Worm (Caenorhabditis elegans) whole organism, L4 larva: Measurements from ENCODE around the gene sru-35.

Experiments
- F10B5.3 ChIP-seq: sonication (generic microtip); optimal IDR thresholded peaks from 2 replicates; lab custom pipeline; 2016; ENCODE audit warnings: mild to moderate bottlenecking, missing genetic modification characterization, missing compliant biosample characterization
- F44E2.7 ChIP-seq: fragments of 200-800 bp; sonication (Bioruptor generic); IDR thresholded peaks from 2 replicates; pipeline ENCODE4 v2.1.2; 2022; ENCODE audit warnings: missing genetic modification characterization, missing compliant biosample characterization
- F49E8.2 ChIP-seq: sonication (generic microtip); optimal IDR thresholded peaks from 2 replicates; lab custom pipeline; 2016; ENCODE audit warnings: missing compliant biosample characterization, mild to moderate bottlenecking, missing genetic modification characterization, borderline replicate concordance
- R02D3.7 ChIP-seq: fragments of 150-350 bp; sonication (generic microtip); optimal IDR thresholded peaks from 3 replicates; lab custom pipeline; 2014; ENCODE audit warnings: missing biosample characterization, missing genetic modification characterization
- Y105C5A.15 ChIP-seq: fragments of 200-800 bp; sonication (Bioruptor generic); IDR thresholded peaks from 2 replicates; pipeline ENCODE4 v1.3.6; 2022; ENCODE audit warnings: missing genetic modification characterization, missing compliant biosample characterization
- Y48G9A.11 ChIP-seq: fragments of 200-800 bp; sonication (Bioruptor generic); IDR thresholded peaks from 2 replicates; pipeline ENCODE4 v1.3.6; 2022; ENCODE audit warnings: missing genetic modification reagents, missing genetic modification characterization, missing compliant biosample characterization
- Y5F2A.4 ChIP-seq: fragments of 200-800 bp; sonication (Bioruptor generic); optimal IDR thresholded peaks from 2 replicates; lab custom pipeline; 2018; ENCODE audit warnings: mild to moderate bottlenecking, missing genetic modification characterization, missing compliant biosample characterization
- ZK337.2 ChIP-seq: fragments of 200-800 bp; sonication (Bioruptor generic); IDR thresholded peaks from 2 replicates; pipeline ENCODE4 v1.3.6; 2022; ENCODE audit warnings: missing genetic modification reagents, missing genetic modification characterization, missing compliant biosample characterization
- ZK546.5 ChIP-seq, 2 experiments: sonication (generic microtip); optimal IDR thresholded peaks; 2 replicates each; lab custom pipeline; 2017; ENCODE audit warnings: missing biosample characterization in 2 of 2, missing genetic modification characterization in 2 of 2
- aly-2 ChIP-seq: sonication (generic microtip); optimal IDR thresholded peaks from 2 replicates; lab custom pipeline; 2018; ENCODE audit warnings: missing biosample characterization, missing genetic modification characterization
- ceh-82 ChIP-seq: sonication (generic microtip); optimal IDR thresholded peaks from 2 replicates; lab custom pipeline; 2017; ENCODE audit warnings: missing biosample characterization, missing genetic modification characterization
- ces-1 ChIP-seq: fragments of 150-350 bp; sonication (generic microtip); optimal IDR thresholded peaks from 4 replicates; lab custom pipeline; 2014; ENCODE audit warnings: missing biosample characterization, missing genetic modification reagents, missing genetic modification characterization
- ctbp-1 ChIP-seq: fragments of 200-800 bp; sonication (Bioruptor generic); IDR thresholded peaks from 2 replicates; pipeline ENCODE4 v1.3.6; 2022; ENCODE audit warnings: missing genetic modification reagents, missing genetic modification characterization, missing compliant biosample characterization
- daf-12 ChIP-seq: fragments of 150-350 bp; optimal IDR thresholded peaks from 2 replicates; lab custom pipeline; 2014; ENCODE audit warnings: missing biosample characterization, missing genetic modification reagents, missing genetic modification characterization
- daf-19 ChIP-seq: fragments of 200-800 bp; sonication (Bioruptor generic); conservative IDR thresholded peaks from 2 replicates; pipeline ENCODE4 v1.3.6; 2022; ENCODE audit warnings: missing genetic modification characterization, missing compliant biosample characterization
- dmd-6 ChIP-seq: fragments of 200-800 bp; sonication (Bioruptor generic); IDR thresholded peaks from 2 replicates; pipeline ENCODE4 v1.3.6; 2022; ENCODE audit warnings: missing genetic modification reagents, missing genetic modification characterization, missing compliant biosample characterization
- dmd-8 ChIP-seq: fragments of 200-800 bp; sonication (Bioruptor generic); IDR thresholded peaks from 2 replicates; pipeline ENCODE4 v1.3.6; 2022; ENCODE audit warnings: missing genetic modification characterization, missing compliant biosample characterization
- dmd-9 ChIP-seq: fragments of 200-800 bp; sonication (Bioruptor generic); IDR thresholded peaks from 2 replicates; pipeline ENCODE4 v1.3.6; 2022; ENCODE audit warnings: missing genetic modification reagents, missing genetic modification characterization, missing compliant biosample characterization
- dve-1 ChIP-seq: sonication (generic microtip); optimal IDR thresholded peaks from 2 replicates; lab custom pipeline; 2017; ENCODE audit warnings: antibody characterized with exemption, mild to moderate bottlenecking, missing genetic modification characterization, missing compliant biosample characterization; ENCODE audit not compliant: insufficient read depth
- egl-43 ChIP-seq: fragments of 200-800 bp; sonication (Bioruptor generic); IDR thresholded peaks from 2 replicates; pipeline ENCODE4 v1.3.6; 2022; ENCODE audit warnings: missing genetic modification reagents, missing genetic modification characterization, missing compliant biosample characterization
- fkh-10 ChIP-seq: fragments of 150-350 bp; optimal IDR thresholded peaks from 2 replicates; lab custom pipeline; 2014; ENCODE audit warnings: missing biosample characterization, missing genetic modification reagents, missing genetic modification characterization
- fos-1 ChIP-seq: fragments of 150-350 bp; optimal IDR thresholded peaks from 2 replicates; lab custom pipeline; 2014; ENCODE audit warnings: missing biosample characterization, missing genetic modification characterization
- gei-8 ChIP-seq: fragments of 200-800 bp; sonication (Bioruptor generic); optimal IDR thresholded peaks from 2 replicates; lab custom pipeline; 2018; ENCODE audit warnings: mild to moderate bottlenecking, missing genetic modification characterization, missing compliant biosample characterization
- hlh-30 ChIP-seq: sonication (generic microtip); optimal IDR thresholded peaks from 2 replicates; lab custom pipeline; 2017; ENCODE audit warnings: antibody characterized with exemption, mild to moderate bottlenecking, missing genetic modification characterization, missing compliant biosample characterization; ENCODE audit not compliant: insufficient read depth
- hmg-1.1 ChIP-seq: fragments of 200-800 bp; sonication (Bioruptor generic); IDR thresholded peaks from 2 replicates; pipeline ENCODE4 v1.3.6; 2022; ENCODE audit warnings: missing genetic modification reagents, missing genetic modification characterization, missing compliant biosample characterization
- lin-1 ChIP-seq: fragments of 200-800 bp; sonication (Bioruptor generic); IDR thresholded peaks from 2 replicates; pipeline ENCODE4 v1.3.6; 2022; ENCODE audit warnings: missing genetic modification reagents, missing genetic modification characterization, missing compliant biosample characterization
- lin-29 ChIP-seq: fragments of 200-800 bp; sonication (Bioruptor generic); IDR thresholded peaks from 2 replicates; pipeline ENCODE4 v1.3.6; 2022; ENCODE audit warnings: missing genetic modification reagents, missing genetic modification characterization, missing compliant biosample characterization
- lin-39 ChIP-seq: fragments of 150-350 bp; optimal IDR thresholded peaks from 2 replicates; lab custom pipeline; 2014; ENCODE audit warnings: missing biosample characterization, missing genetic modification reagents, missing genetic modification characterization
- lir-3 ChIP-seq: sonication (generic microtip); optimal IDR thresholded peaks from 2 replicates; lab custom pipeline; 2016; ENCODE audit warnings: mild to moderate bottlenecking, missing genetic modification characterization, missing compliant biosample characterization
- madf-9 ChIP-seq: fragments of 200-800 bp; sonication (Bioruptor generic); conservative IDR thresholded peaks from 2 replicates; pipeline ENCODE4 v1.3.6; 2022; ENCODE audit warnings: missing genetic modification reagents, missing genetic modification characterization, missing compliant biosample characterization
- mdl-1 ChIP-seq, 2 experiments: fragments of 150-350 bp in 1 of 2; sonication (generic microtip) in 1 of 2; optimal IDR thresholded peaks; 2 replicates each; lab custom pipeline; 2014 to 2017; ENCODE audit warnings: missing biosample characterization in 2 of 2, missing genetic modification characterization in 2 of 2
- mes-2 ChIP-seq: sonication (generic microtip); optimal IDR thresholded peaks from 2 replicates; lab custom pipeline; 2016; ENCODE audit warnings: missing genotype, mild to moderate bottlenecking, missing genetic modification characterization, missing compliant biosample characterization; ENCODE audit not compliant: poor library complexity, severe bottlenecking
- mxl-2 ChIP-seq: fragments of 200-800 bp; sonication (Bioruptor generic); conservative IDR thresholded peaks from 2 replicates; pipeline ENCODE4 v1.3.6; 2022; ENCODE audit warnings: missing genetic modification reagents, missing genetic modification characterization, missing compliant biosample characterization
- nhr-11 ChIP-seq: fragments of 150-350 bp; optimal IDR thresholded peaks from 2 replicates; lab custom pipeline; 2014; ENCODE audit warnings: missing biosample characterization, missing genetic modification characterization
- nhr-111 ChIP-seq: fragments of 200-800 bp; sonication (Bioruptor generic); optimal IDR thresholded peaks from 2 replicates; lab custom pipeline; 2018; ENCODE audit warnings: mild to moderate bottlenecking, missing genetic modification characterization, missing compliant biosample characterization
- nhr-25 ChIP-seq: sonication (generic microtip); optimal IDR thresholded peaks from 2 replicates; lab custom pipeline; 2017; ENCODE audit warnings: missing genetic modification characterization, mild to moderate bottlenecking, missing compliant biosample characterization, antibody characterized with exemption, moderate library complexity, borderline replicate concordance; ENCODE audit not compliant: insufficient read depth
- nhr-28 ChIP-seq: fragments of 150-350 bp; optimal IDR thresholded peaks from 2 replicates; lab custom pipeline; 2014; ENCODE audit warnings: missing biosample characterization, missing genetic modification characterization
- nhr-42 ChIP-seq: fragments of 200-800 bp; sonication (Bioruptor generic); IDR thresholded peaks from 2 replicates; pipeline ENCODE4 v1.3.6; 2022; ENCODE audit warnings: missing genetic modification characterization, missing compliant biosample characterization
- nhr-48 ChIP-seq: sonication (generic microtip); optimal IDR thresholded peaks from 2 replicates; lab custom pipeline; 2016; ENCODE audit warnings: mild to moderate bottlenecking, missing genetic modification characterization, missing compliant biosample characterization
- nhr-6 ChIP-seq: fragments of 150-350 bp; optimal IDR thresholded peaks from 2 replicates; lab custom pipeline; 2014; ENCODE audit warnings: missing biosample characterization, missing genetic modification characterization
- nhr-77 ChIP-seq: fragments of 150-350 bp; optimal IDR thresholded peaks from 2 replicates; lab custom pipeline; 2014; ENCODE audit warnings: missing biosample characterization, missing genetic modification characterization
- php-3 ChIP-seq: fragments of 200-800 bp; sonication (Bioruptor generic); IDR thresholded peaks from 2 replicates; pipeline ENCODE4 v1.3.6; 2022; ENCODE audit warnings: missing genetic modification reagents, missing genetic modification characterization, missing compliant biosample characterization
- saeg-2 ChIP-seq: fragments of 200-800 bp; sonication (Bioruptor generic); IDR thresholded peaks from 2 replicates; pipeline ENCODE4 v1.3.6; 2022; ENCODE audit warnings: missing genetic modification reagents, missing genetic modification characterization, missing compliant biosample characterization
- skn-1 ChIP-seq: fragments of 150-350 bp; optimal IDR thresholded peaks from 2 replicates; lab custom pipeline; 2014; ENCODE audit warnings: missing biosample characterization, missing genetic modification characterization
- spr-3 ChIP-seq: fragments of 200-800 bp; sonication (Bioruptor generic); optimal IDR thresholded peaks from 2 replicates; lab custom pipeline; 2018; ENCODE audit warnings: mild to moderate bottlenecking, missing genetic modification characterization, missing compliant biosample characterization
- tra-1 ChIP-seq: fragments of 200-800 bp; sonication (Bioruptor generic); IDR thresholded peaks from 2 replicates; pipeline ENCODE4 v1.3.6; 2022; ENCODE audit warnings: missing genetic modification reagents, missing genetic modification characterization, missing compliant biosample characterization
- unc-130 ChIP-seq: sonication (generic microtip); optimal IDR thresholded peaks from 2 replicates; lab custom pipeline; 2016; ENCODE audit warnings: missing genetic modification reagents, missing genetic modification characterization, missing compliant biosample characterization
- unc-39 ChIP-seq: sonication (generic microtip); optimal IDR thresholded peaks from 2 replicates; lab custom pipeline; 2017; ENCODE audit warnings: missing biosample characterization, missing genetic modification characterization
- zfp-2 ChIP-seq: sonication (generic microtip); optimal IDR thresholded peaks from 2 replicates; lab custom pipeline; 2016; ENCODE audit warnings: mild to moderate bottlenecking, missing genetic modification characterization, missing compliant biosample characterization
- zfp-3 ChIP-seq: fragments of 200-800 bp; sonication (Bioruptor generic); conservative IDR thresholded peaks from 2 replicates; pipeline ENCODE4 v1.3.6; 2022; ENCODE audit warnings: missing genetic modification reagents, missing genetic modification characterization, missing compliant biosample characterization
- zip-2 ChIP-seq: fragments of 150-350 bp; optimal IDR thresholded peaks from 2 replicates; lab custom pipeline; 2014; ENCODE audit warnings: missing biosample characterization, missing genetic modification characterization
- ztf-11 ChIP-seq: fragments of 150-350 bp; optimal IDR thresholded peaks from 2 replicates; lab custom pipeline; 2014; ENCODE audit warnings: missing biosample characterization, missing genetic modification characterization

The sru-35 gene

ce11 chrIV:8793223-8793622 lies 3.2 kb upstream of the sru-35 start (continued):
- TF ChIP-seq ces-1, result no peak
- TF ChIP-seq lin-1 (GFP tag; lab: Robert Waterston, UW), result no peak
- TF ChIP-seq zfp-3 (GFP tag; lab: Robert Waterston, UW), result no peak
- no peak for TF ChIP-seq aly-2 (tag; lab: Kevin White, UChicago)
- TF ChIP-seq unc-130, result no peak
- TF ChIP-seq lin-29 (GFP tag; lab: Robert Waterston, UW), result no peak
- TF ChIP-seq Y5F2A.4 (GFP tag; lab: Kevin White, UChicago), result no peak
- no peak for TF ChIP-seq nhr-42 (GFP tag; lab: Robert Waterston, UW)
- TF ChIP-seq php-3, result no peak
- peak in 1 of 2 experiments; percentile 52 for TF ChIP-seq mdl-1 (tag; optimal IDR thresholded peaks at IDR 0.05; lab: Kevin White, UChicago)
- TF ChIP-seq zip-2 (tag; lab: Kevin White, UChicago), result no peak
- TF ChIP-seq madf-9 (GFP tag; lab: Robert Waterston, UW), result no peak
- TF ChIP-seq fkh-10 (GFP tag; lab: Kevin White, UChicago), result no peak
- no peak for TF ChIP-seq spr-3 (GFP tag; lab: Kevin White, UChicago)
- TF ChIP-seq zfp-2 (tag; lab: Kevin White, UChicago), result no peak
- peak; percentile 74; the same call in 1 of the 2 replicates for TF ChIP-seq tra-1
- TF ChIP-seq daf-12 (tag; lab: Kevin White, UChicago), result no peak
- no peak for TF ChIP-seq egl-43
- no peak for TF ChIP-seq R02D3.7
- no peak for TF ChIP-seq hmg-1.1
- TF ChIP-seq saeg-2 (GFP tag; lab: Robert Waterston, UW), result no peak
- no peak for TF ChIP-seq nhr-77 (tag; lab: Kevin White, UChicago)
- TF ChIP-seq lin-39, result no peak
- TF ChIP-seq unc-39, result no peak
- TF ChIP-seq nhr-28 (tag; lab: Kevin White, UChicago), result peak; percentile 84
- TF ChIP-seq skn-1 (tag; lab: Kevin White, UChicago), result no peak
- TF ChIP-seq ctbp-1 (GFP tag; lab: Robert Waterston, UW), result no peak
- TF ChIP-seq nhr-6, result no peak
- no peak for TF ChIP-seq F49E8.2 (tag; lab: Kevin White, UChicago)
- TF ChIP-seq dve-1, result peak; percentile 37
- TF ChIP-seq mxl-2 (GFP tag; lab: Robert Waterston, UW), result no peak
- TF ChIP-seq ZK546.5 (tag; optimal IDR thresholded peaks at IDR 0.05; lab: Kevin White, UChicago), result no peak
- TF ChIP-seq gei-8, result no peak
- TF ChIP-seq dmd-6, result peak; percentile 71
- no peak for TF ChIP-seq mes-2
- TF ChIP-seq Y48G9A.11 (GFP tag; lab: Robert Waterston, UW), result no peak
- no peak for TF ChIP-seq ZK337.2 (GFP tag; lab: Robert Waterston, UW)
- TF ChIP-seq Y105C5A.15 (GFP tag; lab: Robert Waterston, UW), result no peak
- no peak for TF ChIP-seq nhr-111 (GFP tag; lab: Kevin White, UChicago)
- peak; percentile 25 for TF ChIP-seq hlh-30 (tag; lab: Kevin White, UChicago)
- TF ChIP-seq nhr-25 (tag; lab: Kevin White, UChicago), result peak; percentile 94
- TF ChIP-seq lir-3, result no peak
- no peak for TF ChIP-seq fos-1 (tag; lab: Kevin White, UChicago)
- TF ChIP-seq nhr-48 (tag; lab: Kevin White, UChicago), result no peak
- TF ChIP-seq F44E2.7 (GFP tag; lab: Robert Waterston, UW), result no peak
- no peak for TF ChIP-seq ceh-82 (tag; lab: Kevin White, UChicago)
- TF ChIP-seq ztf-11 (tag; lab: Kevin White, UChicago), result no peak
- no peak for TF ChIP-seq daf-19 (GFP tag; lab: Robert Waterston, UW)
- no peak for TF ChIP-seq F10B5.3
- TF ChIP-seq nhr-11 (tag; lab: Kevin White, UChicago), result no peak
- TF ChIP-seq dmd-8 (GFP tag; lab: Robert Waterston, UW), result no peak
- no peak for TF ChIP-seq dmd-9
